Worm (Caenorhabditis elegans) whole organism, dauer: ENCODE results near the gene Y46G5A.8.

Experiments used
- unc-62 ChIP-seq: sonication (generic microtip); optimal IDR thresholded peaks from 2 replicates; lab custom pipeline; 2017; ENCODE audit warnings: missing biosample characterization, missing genetic modification reagents, missing genetic modification characterization

Y46G5A.8 gene

ce11 chrII:12766443-12767188 lies 10.5 kb downstream of the Y46G5A.8 start:
- TF ChIP-seq unc-62 (GFP tag; lab: Kevin White, UChicago) = no peak

- no peak for TF ChIP-seq unc-62 (GFP tag; lab: Kevin White, UChicago)
Observed at ce11 chrII:12767258-12767824, 11.2 kb downstream of the Y46G5A.8 start.

ce11 chrII:12768167-12768712 lies 12.1 kb downstream of the Y46G5A.8 start, which contains the start of the genes vps-2 and tiar-2:
vps-2 (minus strand) TSS chrII:12768217.
tiar-2 (plus strand) TSS chrII:12768686.
- TF ChIP-seq unc-62 (GFP tag; lab: Kevin White, UChicago) = no peak

ce11 chrII:12769947-12770346 lies 13.8 kb downstream of the Y46G5A.8 start:
- no peak for TF ChIP-seq unc-62 (GFP tag; lab: Kevin White, UChicago)

ce11 chrII:12774402-12774801 lies 18.3 kb downstream of the Y46G5A.8 start, which contains the start of gene Y46G5A.14:
Y46G5A.14 (plus strand) TSS chrII:12774702.
- TF ChIP-seq unc-62 (GFP tag; lab: Kevin White, UChicago) = no peak

ce11 chrII:12776379-12776778 lies 20.2 kb downstream of the Y46G5A.8 start, which contains the start of gene Y46G5A.34:
Y46G5A.34 (plus strand) TSS chrII:12776679.
- no peak for TF ChIP-seq unc-62 (GFP tag; lab: Kevin White, UChicago)

- no peak for TF ChIP-seq unc-62 (GFP tag; lab: Kevin White, UChicago)
Observed at ce11 chrII:12785391-12785790, 29.3 kb downstream of the Y46G5A.8 start, which contains the start of gene Y46G5A.15. Y46G5A.15 (minus strand) TSS chrII:12785416.

ce11 chrII:12787831-12788248 lies 31.7 kb downstream of the Y46G5A.8 start, which contains the start of gene alkb-7:
alkb-7 (minus strand) TSS chrII:12788153.
- no peak for TF ChIP-seq unc-62 (GFP tag; lab: Kevin White, UChicago)

ce11 chrII:12789497-12789896 lies 33.4 kb downstream of the Y46G5A.8 start:
- TF ChIP-seq unc-62 (GFP tag; lab: Kevin White, UChicago) = no peak

ce11 chrII:12790392-12790791 lies 34.3 kb downstream of the Y46G5A.8 start:
- TF ChIP-seq unc-62 (GFP tag; lab: Kevin White, UChicago) = no peak

- TF ChIP-seq unc-62 (GFP tag; lab: Kevin White, UChicago) = no peak
Observed at ce11 chrII:12795188-12795587, 39.0 kb downstream of the Y46G5A.8 start.

ce11 chrII:12796040-12796502 lies 39.9 kb downstream of the Y46G5A.8 start, which contains the start of gene cpt-1:
cpt-1 (minus strand) TSS chrII:12796452.
- no peak for TF ChIP-seq unc-62 (GFP tag; lab: Kevin White, UChicago)

ce11 chrII:12797211-12797794 lies 41.2 kb downstream of the Y46G5A.8 start:
- TF ChIP-seq unc-62 (GFP tag; lab: Kevin White, UChicago) = no peak

ce11 chrII:12798814-12799213 lies 42.7 kb downstream of the Y46G5A.8 start:
- TF ChIP-seq unc-62 (GFP tag; lab: Kevin White, UChicago) = no peak

- TF ChIP-seq unc-62 (GFP tag; lab: Kevin White, UChicago) = no peak
Observed at ce11 chrII:12799364-12799763, 43.2 kb downstream of the Y46G5A.8 start.
